Worm (Caenorhabditis elegans): Measurements from ENCODE around the gene T13C2.3.

T13C2.3 gene

ce11 chrII:6742614-6743013 lies 46.4 kb upstream of the T13C2.3 start, which contains the start of gene F41G3.6:
Gene F41G3.6 (plus strand): TSS chrII:6742914.
- no peak for TF ChIP-seq unc-55 (GFP tag; optimal IDR thresholded peaks at IDR 0.05)
- no peak for TF ChIP-seq nhr-11 (tag; optimal IDR thresholded peaks at IDR 0.05)
- TF ChIP-seq skn-1 (tag; optimal IDR thresholded peaks at IDR 0.05) = no peak
- TF ChIP-seq F13H6.1 (tag; optimal IDR thresholded peaks at IDR 0.05) = no peak
- TF ChIP-seq peb-1 (tag; optimal IDR thresholded peaks at IDR 0.05) = no peak
- no peak for TF ChIP-seq nhr-6 (tag; optimal IDR thresholded peaks at IDR 0.05)
- no peak for TF ChIP-seq elt-1 (tag; optimal IDR thresholded peaks at IDR 0.05)
- TF ChIP-seq ztf-4 (tag; optimal IDR thresholded peaks at IDR 0.05) = no peak
- TF ChIP-seq nhr-12 (tag; optimal IDR thresholded peaks at IDR 0.05) = no peak
- TF ChIP-seq nhr-10 (tag; optimal IDR thresholded peaks at IDR 0.05) = no peak
- no peak for TF ChIP-seq dmd-4 (tag; optimal IDR thresholded peaks at IDR 0.05)

- TF ChIP-seq crh-2 (tag; optimal IDR thresholded peaks at IDR 0.05) (no peak), nhr-129 (tag; optimal IDR thresholded peaks at IDR 0.05) (no peak), nhr-6 (tag; optimal IDR thresholded peaks at IDR 0.05) (no peak), lsy-2 (tag; optimal IDR thresholded peaks at IDR 0.05) (no peak), ztf-11 (tag; optimal IDR thresholded peaks at IDR 0.05) (no peak), elt-1 (tag; optimal IDR thresholded peaks at IDR 0.05) (no peak), egl-27 (tag; optimal IDR thresholded peaks at IDR 0.05) (no peak), nhr-237 (tag; optimal IDR thresholded peaks at IDR 0.05) (no peak)
Measured at ce11 chrII:6744648-6745047, 44.4 kb upstream of the T13C2.3 start, which contains the start of gene ins-15. Gene ins-15 (minus strand): TSS chrII:6744748.

- no peak for TF ChIP-seq unc-62 (GFP tag; optimal IDR thresholded peaks at IDR 0.05)
- no peak for TF ChIP-seq nhr-237 (tag; optimal IDR thresholded peaks at IDR 0.05)
- TF ChIP-seq unc-39 (tag; optimal IDR thresholded peaks at IDR 0.05) = no peak
- TF ChIP-seq mab-5 (tag; optimal IDR thresholded peaks at IDR 0.05) = no peak
- no peak for TF ChIP-seq dmd-4 (tag; optimal IDR thresholded peaks at IDR 0.05)
- no peak for TF ChIP-seq nhr-21 (tag; optimal IDR thresholded peaks at IDR 0.05)
- TF ChIP-seq sma-9 (GFP tag; optimal IDR thresholded peaks at IDR 0.05) = peak; percentile 33
- no peak for TF ChIP-seq sma-9 (tag; optimal IDR thresholded peaks at IDR 0.05)
- no peak for TF ChIP-seq egl-27 (tag; optimal IDR thresholded peaks at IDR 0.05)
Measured at ce11 chrII:6745783-6746182, 43.3 kb upstream of the T13C2.3 start, which contains the start of gene ins-14. Gene ins-14 (minus strand): TSS chrII:6745814.

ce11 chrII:6746404-6746803 lies 42.6 kb upstream of the T13C2.3 start, which contains the start of gene F41G3.5:
Gene F41G3.5 (plus strand): TSS chrII:6746704.
- TF ChIP-seq sma-9 (GFP tag; optimal IDR thresholded peaks at IDR 0.05) (no peak), sma-9 (tag; optimal IDR thresholded peaks at IDR 0.05) (no peak), nhr-237 (tag; optimal IDR thresholded peaks at IDR 0.05) (no peak)

ce11 chrII:6749422-6749821 lies 39.6 kb upstream of the T13C2.3 start, which contains the start of gene F41G3.10:
Gene F41G3.10 (minus strand): TSS chrII:6749522.
- TF ChIP-seq lin-39 (tag; optimal IDR thresholded peaks at IDR 0.05) (no peak), lin-13 (GFP tag; optimal IDR thresholded peaks at IDR 0.05) (no peak), alr-1 (tag; optimal IDR thresholded peaks at IDR 0.05) (no peak), nhr-77 (tag; optimal IDR thresholded peaks at IDR 0.05) (no peak), aly-2 (tag; optimal IDR thresholded peaks at IDR 0.05) (no peak)

ce11 chrII:6750929-6751328 lies 38.1 kb upstream of the T13C2.3 start, which contains the start of gene F41G3.20:
Gene F41G3.20 (minus strand): TSS chrII:6751029.
- TF ChIP-seq crh-2 (tag; optimal IDR thresholded peaks at IDR 0.05) (no peak), gmeb-1 (tag; optimal IDR thresholded peaks at IDR 0.05) (no peak), mab-5 (tag; optimal IDR thresholded peaks at IDR 0.05) (no peak), nhr-10 (tag; optimal IDR thresholded peaks at IDR 0.05) (no peak), aly-2 (tag; optimal IDR thresholded peaks at IDR 0.05) (no peak), Y55F3AM.14 (GFP tag; optimal IDR thresholded peaks at IDR 0.05) (no peak), ztf-1 (GFP tag; conservative IDR thresholded peaks at IDR 0.05) (no peak)

- TF ChIP-seq sem-4 (tag; optimal IDR thresholded peaks at IDR 0.05) (no peak), ztf-4 (tag; optimal IDR thresholded peaks at IDR 0.05) (no peak), gmeb-1 (tag; optimal IDR thresholded peaks at IDR 0.05) (no peak), nhr-10 (tag; optimal IDR thresholded peaks at IDR 0.05) (no peak), ztf-11 (tag; optimal IDR thresholded peaks at IDR 0.05) (no peak), R02D3.7 (tag; optimal IDR thresholded peaks at IDR 0.05) (no peak), ztf-1 (GFP tag; conservative IDR thresholded peaks at IDR 0.05) (no peak), lin-39 (tag; optimal IDR thresholded peaks at IDR 0.05) (no peak), ama-1 (optimal IDR thresholded peaks at IDR 0.05) (no peak), nhr-237 (tag; optimal IDR thresholded peaks at IDR 0.05) (no peak), sma-9 (GFP tag; optimal IDR thresholded peaks at IDR 0.05) (no peak), sma-9 (tag; optimal IDR thresholded peaks at IDR 0.05) (no peak), alr-1 (tag; optimal IDR thresholded peaks at IDR 0.05) (no peak), lsy-2 (tag; optimal IDR thresholded peaks at IDR 0.05) (no peak), ZK546.5 (tag; optimal IDR thresholded peaks at IDR 0.05) (no peak), Y55F3AM.14 (GFP tag; optimal IDR thresholded peaks at IDR 0.05) (no peak), lin-13 (GFP tag; optimal IDR thresholded peaks at IDR 0.05) (no peak), nhr-77 (tag; optimal IDR thresholded peaks at IDR 0.05) (no peak), lin-11 (tag; optimal IDR thresholded peaks at IDR 0.05) (no peak), ceh-82 (tag; optimal IDR thresholded peaks at IDR 0.05) (no peak), peb-1 (tag; optimal IDR thresholded peaks at IDR 0.05) (no peak)
Measured at ce11 chrII:6752027-6752426, 37.0 kb upstream of the T13C2.3 start, which contains the start of gene F41G3.19. Gene F41G3.19 (minus strand): TSS chrII:6752127.

All from whole organism, L2 larva.